Worm (Caenorhabditis elegans) whole organism, late embryonic: Measurements from ENCODE around the gene nlp-29.
A peak's percentile ranks its signal among the peaks of the same experiment; 100 is the strongest.

Source experiments
- C08G9.2 ChIP-seq: sonication (generic microtip); optimal IDR thresholded peaks from 2 replicates; lab custom pipeline; 2016; ENCODE audit warnings: mild to moderate bottlenecking, missing genetic modification characterization, moderate library complexity, missing compliant biosample characterization
- K09A11.1 ChIP-seq: sonication (generic microtip); optimal IDR thresholded peaks from 2 replicates; lab custom pipeline; 2017; ENCODE audit warnings: antibody characterized with exemption, mild to moderate bottlenecking, missing genetic modification characterization, missing compliant biosample characterization; ENCODE audit not compliant: insufficient read depth
- T23F11.4 ChIP-seq: fragments of 200-800 bp; sonication (Bioruptor generic); optimal IDR thresholded peaks from 2 replicates; lab custom pipeline; 2018; ENCODE audit warnings: mild to moderate bottlenecking, missing genetic modification characterization, missing compliant biosample characterization
- Y22D7AL.16 ChIP-seq: sonication (generic microtip); optimal IDR thresholded peaks from 2 replicates; lab custom pipeline; 2016; ENCODE audit warnings: missing genetic modification characterization, missing compliant biosample characterization
- ama-1 ChIP-seq: fragments of 150-350 bp; optimal IDR thresholded peaks from 2 replicates; lab custom pipeline; 2014
- ceh-22 ChIP-seq: sonication (generic microtip); optimal IDR thresholded peaks from 2 replicates; lab custom pipeline; 2017; ENCODE audit warnings: missing biosample characterization, missing genetic modification characterization
- ceh-24 ChIP-seq: sonication (generic microtip); optimal IDR thresholded peaks from 2 replicates; lab custom pipeline; 2016; ENCODE audit warnings: mild to moderate bottlenecking, missing genetic modification characterization, missing compliant biosample characterization
- ceh-30 ChIP-seq: fragments of 150-350 bp; optimal IDR thresholded peaks from 2 replicates; lab custom pipeline; 2014; ENCODE audit warnings: missing biosample characterization, missing genetic modification characterization
- ceh-31 ChIP-seq: sonication (generic microtip); optimal IDR thresholded peaks from 2 replicates; lab custom pipeline; 2016; ENCODE audit warnings: missing genetic modification characterization, missing compliant biosample characterization
- ceh-45 ChIP-seq: fragments of 200-800 bp; sonication (Bioruptor generic); IDR thresholded peaks from 2 replicates; pipeline ENCODE4 v1.3.6; 2022; ENCODE audit warnings: missing genetic modification reagents, missing genetic modification characterization, missing compliant biosample characterization
- ceh-6 ChIP-seq: fragments of 200-800 bp; sonication (Bioruptor generic); optimal IDR thresholded peaks from 2 replicates; lab custom pipeline; 2018; ENCODE audit warnings: mild to moderate bottlenecking, missing genetic modification characterization, missing compliant biosample characterization
- dve-1 ChIP-seq: sonication (generic microtip); optimal IDR thresholded peaks from 2 replicates; lab custom pipeline; 2017; ENCODE audit warnings: antibody characterized with exemption, mild to moderate bottlenecking, missing genetic modification characterization, missing compliant biosample characterization
- elt-2 ChIP-seq: sonication (generic microtip); optimal IDR thresholded peaks from 2 replicates; lab custom pipeline; 2016; ENCODE audit warnings: missing genetic modification reagents, missing genetic modification characterization, missing compliant biosample characterization
- eyg-1 ChIP-seq: sonication (generic microtip); optimal IDR thresholded peaks from 2 replicates; lab custom pipeline; 2016; ENCODE audit warnings: missing genotype, missing genetic modification characterization, missing compliant biosample characterization
- fkh-10 ChIP-seq: fragments of 150-350 bp; optimal IDR thresholded peaks from 2 replicates; lab custom pipeline; 2014; ENCODE audit warnings: missing biosample characterization, missing genetic modification reagents, missing genetic modification characterization
- gmeb-2 ChIP-seq: sonication (generic microtip); optimal IDR thresholded peaks from 2 replicates; lab custom pipeline; 2016; ENCODE audit warnings: missing genetic modification characterization, inconsistent platforms, missing compliant biosample characterization
- hlh-13 ChIP-seq: fragments of 200-800 bp; sonication (Bioruptor generic); optimal IDR thresholded peaks from 2 replicates; lab custom pipeline; 2018; ENCODE audit warnings: mild to moderate bottlenecking, missing genetic modification characterization, missing compliant biosample characterization
- hlh-30 ChIP-seq: sonication (generic microtip); optimal IDR thresholded peaks from 2 replicates; lab custom pipeline; 2017; ENCODE audit warnings: antibody characterized with exemption, missing genetic modification characterization, missing compliant biosample characterization; ENCODE audit not compliant: insufficient read depth
- hlh-6 ChIP-seq: sonication (generic microtip); optimal IDR thresholded peaks from 2 replicates; lab custom pipeline; 2016; ENCODE audit warnings: missing genotype, missing genetic modification characterization, missing compliant biosample characterization
- lim-6 ChIP-seq: sonication (generic microtip); optimal IDR thresholded peaks from 2 replicates; lab custom pipeline; 2016; ENCODE audit warnings: missing genetic modification characterization, missing compliant biosample characterization
- mec-3 ChIP-seq: sonication (generic microtip); optimal IDR thresholded peaks from 2 replicates; lab custom pipeline; 2016; ENCODE audit warnings: borderline replicate concordance, missing genetic modification characterization, missing compliant biosample characterization
- nfya-1 ChIP-seq: sonication (generic microtip); optimal IDR thresholded peaks from 2 replicates; lab custom pipeline; 2017; ENCODE audit warnings: missing genetic modification characterization, mild to moderate bottlenecking, missing compliant biosample characterization, antibody characterized with exemption, moderate library complexity
- pag-3 ChIP-seq: sonication (generic microtip); optimal IDR thresholded peaks from 2 replicates; lab custom pipeline; 2016; ENCODE audit warnings: missing compliant biosample characterization, missing genetic modification characterization, borderline replicate concordance
- pax-1 ChIP-seq: fragments of 150-350 bp; optimal IDR thresholded peaks from 2 replicates; lab custom pipeline; 2014; ENCODE audit warnings: missing biosample characterization, missing genetic modification characterization
- pha-2 ChIP-seq: sonication (generic microtip); optimal IDR thresholded peaks from 2 replicates; lab custom pipeline; 2017; ENCODE audit warnings: mild to moderate bottlenecking, missing genetic modification characterization, missing compliant biosample characterization
- pha-4 ChIP-seq: fragments of 150-350 bp; optimal IDR thresholded peaks from 2 replicates; lab custom pipeline; 2018; ENCODE audit warnings: missing biosample characterization, missing genetic modification reagents, missing genetic modification characterization
- pqm-1 ChIP-seq: sonication (generic microtip); optimal IDR thresholded peaks from 2 replicates; lab custom pipeline; 2016; ENCODE audit warnings: missing genetic modification characterization, missing compliant biosample characterization
- ref-2 ChIP-seq: sonication (generic microtip); optimal IDR thresholded peaks from 2 replicates; lab custom pipeline; 2016; ENCODE audit warnings: missing genetic modification characterization, missing compliant biosample characterization
- rnt-1 ChIP-seq: sonication (generic microtip); optimal IDR thresholded peaks from 2 replicates; lab custom pipeline; 2016; ENCODE audit warnings: missing genetic modification characterization, missing compliant biosample characterization
- sdc-2 ChIP-seq: sonication (generic microtip); optimal IDR thresholded peaks from 2 replicates; lab custom pipeline; 2016; ENCODE audit warnings: missing genotype, missing genetic modification characterization, missing compliant biosample characterization
- syd-9 ChIP-seq: sonication (generic microtip); optimal IDR thresholded peaks from 2 replicates; lab custom pipeline; 2016; ENCODE audit warnings: mild to moderate bottlenecking, missing genetic modification characterization, moderate library complexity, missing compliant biosample characterization
- tbx-2 ChIP-seq: sonication (generic microtip); optimal IDR thresholded peaks from 2 replicates; lab custom pipeline; 2016; ENCODE audit warnings: missing genetic modification characterization, missing compliant biosample characterization
- unc-3 ChIP-seq, 2 experiments: fragments of 200-800 bp in 1 of 2; sonication (Bioruptor generic) in 1 of 2; sonication (generic microtip) in 1 of 2; conservative IDR thresholded peaks in 1 of 2; optimal IDR thresholded peaks in 1 of 2; 2 replicates each; pipeline versions ENCODE4 v1.3.6 to Lab custom; 2016 to 2022; ENCODE audit warnings: missing compliant biosample characterization in 2 of 2, missing genetic modification characterization in 2 of 2, missing genetic modification reagents in 1 of 2
- unc-42 ChIP-seq: sonication (generic microtip); optimal IDR thresholded peaks from 2 replicates; lab custom pipeline; 2016; ENCODE audit warnings: missing genotype, missing genetic modification characterization, missing compliant biosample characterization
- unc-55 ChIP-seq: sonication (generic microtip); optimal IDR thresholded peaks from 2 replicates; lab custom pipeline; 2017; ENCODE audit warnings: missing biosample characterization, missing genetic modification reagents, missing genetic modification characterization
- unc-86 ChIP-seq: sonication (generic microtip); optimal IDR thresholded peaks from 2 replicates; lab custom pipeline; 2016; ENCODE audit warnings: missing genetic modification characterization, missing compliant biosample characterization

nlp-29 gene

ce11 chrV:3970410-3970809 is 13.8 kb upstream of the nlp-29 start, which contains the start of gene cyp-34A9:
TSS of gene cyp-34A9 (minus strand) at chrV:3970540.
- TF ChIP-seq elt-2 (peak; percentile 2), pag-3 (no peak), gmeb-2 (tag; lab: Kevin White, UChicago) (no peak), ceh-45 (GFP tag; lab: Robert Waterston, UW) (no peak), fkh-10 (no peak), ama-1 (no peak)

DNA sequence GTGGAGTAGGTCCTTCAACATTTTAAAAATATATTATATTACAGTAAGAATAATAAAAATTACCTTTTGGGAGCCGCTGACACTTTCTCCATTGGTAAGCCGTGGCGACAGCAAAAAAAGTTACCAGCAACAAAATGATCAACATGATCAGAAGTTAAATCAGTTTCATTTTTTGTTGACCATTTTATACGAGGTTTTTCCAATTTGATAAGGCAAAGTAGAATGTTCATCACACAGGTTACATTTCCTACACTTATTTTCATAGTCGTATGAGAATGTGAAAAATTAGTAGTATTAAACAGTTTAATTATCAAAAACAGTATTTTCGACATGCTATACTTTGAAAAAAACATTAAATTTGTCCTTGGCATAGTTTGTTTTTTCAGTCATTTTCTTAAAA is 11.4 kb upstream of the nlp-29 start, which contains the start of gene cyp-34A10:
cyp-34A10 (minus strand) TSS at position 146 of the 400 bp plus-strand sequence.
- TF ChIP-seq ceh-6 (no peak), C08G9.2 (tag; lab: Kevin White, UChicago) (no peak), hlh-30 (no peak), ceh-22 (tag; lab: Kevin White, UChicago) (no peak), hlh-6 (tag; lab: Kevin White, UChicago) (no peak), K09A11.1 (tag; lab: Kevin White, UChicago) (no peak), rnt-1 (tag; lab: Kevin White, UChicago) (no peak), Y22D7AL.16 (tag; lab: Kevin White, UChicago) (no peak), pha-4 (tag; lab: Kevin White, UChicago) (no peak), nfya-1 (tag; lab: Kevin White, UChicago) (no peak)

ce11 chrV:3974361-3974760 is 9.9 kb upstream of the nlp-29 start, which contains the start of gene str-82:
TSS of gene str-82 (plus strand) at chrV:3974661.
- TF ChIP-seq sdc-2 (tag; lab: Kevin White, UChicago): no peak
- no peak for TF ChIP-seq T23F11.4 (GFP tag; lab: Kevin White, UChicago)
- TF ChIP-seq hlh-30: no peak
- no peak for TF ChIP-seq pax-1 (tag; lab: Kevin White, UChicago)
- no peak for TF ChIP-seq lim-6 (tag; lab: Kevin White, UChicago)
- TF ChIP-seq ama-1: no peak
- no peak for TF ChIP-seq pha-2 (tag; lab: Kevin White, UChicago)
- no peak for TF ChIP-seq unc-3 (GFP tag; conservative IDR thresholded peaks at IDR 0.05; lab: Robert Waterston, UW)
- no peak for TF ChIP-seq unc-3 (tag; optimal IDR thresholded peaks at IDR 0.05; lab: Kevin White, UChicago)
- no peak for TF ChIP-seq hlh-13
- TF ChIP-seq syd-9: no peak
- TF ChIP-seq unc-55 (GFP tag; lab: Kevin White, UChicago): no peak
- no peak for TF ChIP-seq nfya-1 (tag; lab: Kevin White, UChicago)
- TF ChIP-seq tbx-2: no peak
- no peak for TF ChIP-seq unc-86 (tag; lab: Kevin White, UChicago)
- no peak for TF ChIP-seq unc-42 (tag; lab: Kevin White, UChicago)

- TF ChIP-seq ceh-31: no peak
- TF ChIP-seq ref-2 (tag; lab: Kevin White, UChicago): no peak
- TF ChIP-seq syd-9: no peak
- no peak for TF ChIP-seq hlh-30
- TF ChIP-seq sdc-2 (tag; lab: Kevin White, UChicago): no peak
- no peak for TF ChIP-seq pag-3
- TF ChIP-seq unc-86 (tag; lab: Kevin White, UChicago): no peak
- no peak for TF ChIP-seq unc-55 (GFP tag; lab: Kevin White, UChicago)
- no peak for TF ChIP-seq ceh-24 (tag; lab: Kevin White, UChicago)
- TF ChIP-seq eyg-1 (tag; lab: Kevin White, UChicago): no peak
- no peak for TF ChIP-seq dve-1 (tag; lab: Kevin White, UChicago)
- no peak for TF ChIP-seq pqm-1 (tag; lab: Kevin White, UChicago)
- no peak for TF ChIP-seq ceh-30 (tag; lab: Kevin White, UChicago)
- no peak for TF ChIP-seq rnt-1 (tag; lab: Kevin White, UChicago)
- TF ChIP-seq mec-3 (tag; lab: Kevin White, UChicago): no peak
- no peak for TF ChIP-seq pha-2 (tag; lab: Kevin White, UChicago)
Observed at ce11 chrV:3976964-3977363, 7.3 kb upstream of the nlp-29 start, which contains the start of gene str-83. TSS of gene str-83 (plus strand) at chrV:3977264.
